Fruit fly (Drosophila melanogaster) whole organism, embryonic: Measurements from ENCODE around the gene CG18281.

Experiments
- CG10431 ChIP-seq: fragments of 200-800 bp; sonication (Bioruptor generic); optimal IDR thresholded peaks from 3 replicates; lab custom pipeline; 2018; ENCODE audit warnings: missing biosample characterization, mild to moderate bottlenecking, missing genetic modification characterization
- CG11247 ChIP-seq: fragments of 200-800 bp; sonication (Bioruptor generic); IDR thresholded peaks from 2 replicates; pipeline ENCODE4 v1.3.6; 2022; ENCODE audit warnings: missing biosample characterization, missing genetic modification characterization
- CG12391 ChIP-seq: fragments of 200-800 bp; sonication (Bioruptor generic); optimal IDR thresholded peaks from 3 replicates; lab custom pipeline; 2018; ENCODE audit warnings: missing biosample characterization, mild to moderate bottlenecking, missing genetic modification characterization, moderate library complexity
- CG12659 ChIP-seq: fragments of 200-800 bp; sonication (Bioruptor generic); optimal IDR thresholded peaks from 3 replicates; lab custom pipeline; 2017; ENCODE audit warnings: mild to moderate bottlenecking, missing biosample characterization, missing genetic modification reagents, missing genetic modification characterization
- CG12942 ChIP-seq: fragments of 200-800 bp; sonication (Bioruptor generic); optimal IDR thresholded peaks from 3 replicates; lab custom pipeline; 2016; ENCODE audit warnings: missing biosample characterization, missing genetic modification characterization
- CG14860 ChIP-seq: fragments of 200-800 bp; sonication (Bioruptor generic); IDR thresholded peaks from 3 replicates; pipeline ENCODE4 v1.3.6; 2022; ENCODE audit warnings: missing biosample characterization, missing genetic modification characterization; ENCODE audit not compliant: partially characterized antibody
- CG1647 ChIP-seq: fragments of 200-800 bp; sonication (Bioruptor generic); optimal IDR thresholded peaks from 3 replicates; lab custom pipeline; 2016; ENCODE audit warnings: missing biosample characterization, missing genetic modification characterization
- CG17361 ChIP-seq: fragments of 200-800 bp; sonication (Bioruptor generic); IDR thresholded peaks from 3 replicates; pipeline ENCODE4 v1.3.6; 2022; ENCODE audit warnings: missing biosample characterization, missing genetic modification characterization
- CG17802 ChIP-seq: fragments of 200-800 bp; sonication (Bioruptor generic); optimal IDR thresholded peaks from 2 replicates; lab custom pipeline; 2018; ENCODE audit warnings: missing biosample characterization, mild to moderate bottlenecking, missing genetic modification characterization, moderate library complexity
- CG17829 ChIP-seq: fragments of 200-800 bp; optimal IDR thresholded peaks from 2 replicates; lab custom pipeline; 2019; ENCODE audit warnings: missing biosample characterization, mild to moderate bottlenecking, missing genetic modification characterization, moderate library complexity
- CG1792 ChIP-seq: fragments of 200-800 bp; sonication (Bioruptor generic); optimal IDR thresholded peaks from 2 replicates; lab custom pipeline; 2016; ENCODE audit warnings: missing biosample characterization, missing genetic modification characterization
- CG2120 ChIP-seq: fragments of 200-800 bp; sonication (Bioruptor generic); optimal IDR thresholded peaks from 3 replicates; lab custom pipeline; 2016; ENCODE audit warnings: missing biosample characterization, missing genetic modification characterization
- CG2202 ChIP-seq: fragments of 200-800 bp; sonication (Bioruptor generic); optimal IDR thresholded peaks from 2 replicates; lab custom pipeline; 2018; ENCODE audit warnings: missing biosample characterization, mild to moderate bottlenecking, missing genetic modification characterization
- CG33557 ChIP-seq: fragments of 200-800 bp; sonication (Bioruptor generic); optimal IDR thresholded peaks from 2 replicates; lab custom pipeline; 2019; ENCODE audit warnings: missing biosample characterization, mild to moderate bottlenecking, missing genetic modification characterization, moderate library complexity
- CG34376 ChIP-seq: fragments of 200-800 bp; sonication (Bioruptor generic); optimal IDR thresholded peaks from 2 replicates; lab custom pipeline; 2018; ENCODE audit warnings: missing biosample characterization, mild to moderate bottlenecking, missing genetic modification characterization
- CG6254 ChIP-seq: fragments of 200-800 bp; sonication (Bioruptor generic); optimal IDR thresholded peaks from 3 replicates; lab custom pipeline; 2017; ENCODE audit warnings: mild to moderate bottlenecking, missing biosample characterization, missing genetic modification reagents, missing genetic modification characterization
- CG6683 ChIP-seq: fragments of 200-800 bp; sonication (Bioruptor generic); optimal IDR thresholded peaks from 2 replicates; lab custom pipeline; 2017; ENCODE audit warnings: missing biosample characterization, mild to moderate bottlenecking, missing genetic modification characterization, missing genetic modification reagents
- CG7271 ChIP-seq: fragments of 200-800 bp; sonication (Bioruptor generic); optimal IDR thresholded peaks from 2 replicates; lab custom pipeline; 2018; ENCODE audit warnings: missing biosample characterization, mild to moderate bottlenecking, missing genetic modification characterization, moderate library complexity
- CG7357 ChIP-seq: fragments of 200-800 bp; sonication (Bioruptor generic); IDR thresholded peaks from 3 replicates; pipeline ENCODE4 v1.3.6; 2022; ENCODE audit warnings: missing biosample characterization, missing genetic modification characterization
- CG7372 ChIP-seq: fragments of 200-800 bp; sonication (Bioruptor generic); IDR thresholded peaks from 2 replicates; pipeline ENCODE4 v1.3.6; 2022; ENCODE audit warnings: missing biosample characterization, missing genetic modification characterization
- CG7786 ChIP-seq: fragments of 200-800 bp; sonication (Bioruptor generic); optimal IDR thresholded peaks from 2 replicates; lab custom pipeline; 2016; ENCODE audit warnings: missing biosample characterization, missing genetic modification characterization
- CHES-1-like ChIP-seq: fragments of 200-800 bp; sonication (Bioruptor generic); optimal IDR thresholded peaks from 2 replicates; lab custom pipeline; 2016; ENCODE audit warnings: missing biosample characterization, missing genetic modification characterization
- Camta ChIP-seq: fragments of 200-800 bp; sonication (Bioruptor generic); optimal IDR thresholded peaks from 2 replicates; lab custom pipeline; 2016; ENCODE audit warnings: missing biosample characterization, missing genetic modification characterization
- D ChIP-seq, 2 experiments: fragments of 200-800 bp in 1 of 2; fragments of >200 bp in 1 of 2; sonication (Bioruptor generic) in 1 of 2; optimal IDR thresholded peaks; 2 replicates in 1 of 2; 3 replicates in 1 of 2; lab custom pipeline; 2017; ENCODE audit warnings: mild to moderate bottlenecking in 1 of 2, missing biosample characterization in 1 of 2, missing genetic modification characterization in 1 of 2, missing genetic modification reagents in 1 of 2
- D19A ChIP-seq: fragments of 200-800 bp; optimal IDR thresholded peaks from 3 replicates; lab custom pipeline; 2019; ENCODE audit warnings: missing biosample characterization, mild to moderate bottlenecking, missing genetic modification characterization, moderate library complexity
- Dll ChIP-seq: fragments of 200-800 bp; sonication (Bioruptor generic); IDR thresholded peaks from 4 replicates; pipeline ENCODE4 v1.3.6; 2022; ENCODE audit warnings: missing biosample characterization, missing genetic modification characterization; ENCODE audit not compliant: partially characterized antibody
- Doc2 ChIP-seq: fragments of 200-800 bp; sonication (Bioruptor generic); IDR thresholded peaks from 2 replicates; pipeline ENCODE4 v1.3.6; 2022; ENCODE audit warnings: missing biosample characterization, missing genetic modification characterization
- ERR ChIP-seq: fragments of 200-800 bp; sonication (Bioruptor generic); optimal IDR thresholded peaks from 2 replicates; lab custom pipeline; 2016; ENCODE audit warnings: missing biosample characterization, missing genetic modification characterization
- Hand ChIP-seq: fragments of 200-800 bp; sonication (Bioruptor generic); optimal IDR thresholded peaks from 2 replicates; lab custom pipeline; 2017; ENCODE audit warnings: mild to moderate bottlenecking, missing biosample characterization, missing genetic modification reagents, missing genetic modification characterization
- Hr3 ChIP-seq: fragments of 200-800 bp; sonication (Bioruptor generic); optimal IDR thresholded peaks from 3 replicates; lab custom pipeline; 2016; ENCODE audit warnings: missing biosample characterization, missing genetic modification characterization
- Nf-YC ChIP-seq: fragments of 200-800 bp; optimal IDR thresholded peaks from 3 replicates; lab custom pipeline; 2019; ENCODE audit warnings: missing biosample characterization, mild to moderate bottlenecking, missing genetic modification characterization, moderate library complexity
- Pdp1 ChIP-seq, 2 experiments: fragments of 200-800 bp; sonication (Bioruptor generic); optimal IDR thresholded peaks; 3 replicates each; lab custom pipeline; 2016; ENCODE audit warnings: missing biosample characterization in 2 of 2, missing genetic modification characterization in 2 of 2, mild to moderate bottlenecking in 1 of 2, moderate library complexity in 1 of 2
- Sox102F ChIP-seq: fragments of 200-800 bp; sonication (Bioruptor generic); optimal IDR thresholded peaks from 2 replicates; lab custom pipeline; 2018; ENCODE audit warnings: missing biosample characterization, mild to moderate bottlenecking, missing genetic modification characterization, moderate library complexity
- Sry-δ ChIP-seq: fragments of 200-800 bp; sonication (Bioruptor generic); optimal IDR thresholded peaks from 2 replicates; lab custom pipeline; 2016; ENCODE audit warnings: missing biosample characterization, missing genetic modification characterization
- Xrp1 ChIP-seq: fragments of 200-800 bp; sonication (Bioruptor generic); IDR thresholded peaks from 2 replicates; pipeline ENCODE4 v1.3.6; 2022; ENCODE audit warnings: missing biosample characterization, missing genetic modification characterization
- abd-A ChIP-seq: fragments of 200-800 bp; sonication (Bioruptor generic); optimal IDR thresholded peaks from 3 replicates; lab custom pipeline; 2019; ENCODE audit warnings: missing biosample characterization, mild to moderate bottlenecking, missing genetic modification characterization, moderate library complexity
- ap ChIP-seq: fragments of 200-800 bp; sonication (Bioruptor generic); IDR thresholded peaks from 2 replicates; pipeline ENCODE4 v1.3.6; 2022; ENCODE audit warnings: missing biosample characterization, missing genetic modification characterization
- cg ChIP-seq: fragments of 200-800 bp; sonication (Bioruptor generic); optimal IDR thresholded peaks from 3 replicates; lab custom pipeline; 2019; ENCODE audit warnings: missing biosample characterization, mild to moderate bottlenecking, missing genetic modification characterization, moderate library complexity
- grn ChIP-seq: fragments of 200-800 bp; sonication (Bioruptor generic); optimal IDR thresholded peaks from 3 replicates; lab custom pipeline; 2017; ENCODE audit warnings: missing biosample characterization, missing genetic modification characterization
- gro ChIP-seq: fragments of 200-800 bp; sonication (Bioruptor generic); optimal IDR thresholded peaks from 2 replicates; lab custom pipeline; 2016; ENCODE audit warnings: missing biosample characterization, missing genetic modification characterization
- ham ChIP-seq: fragments of 200-800 bp; sonication (Bioruptor generic); IDR thresholded peaks from 2 replicates; pipeline ENCODE4 v1.3.6; 2022; ENCODE audit warnings: missing biosample characterization, missing genetic modification characterization
- ken ChIP-seq: fragments of 200-800 bp; sonication (Bioruptor generic); IDR thresholded peaks from 3 replicates; pipeline ENCODE4 v1.3.6; 2022; ENCODE audit warnings: missing biosample characterization, missing genetic modification characterization
- lab ChIP-seq: fragments of 200-800 bp; sonication (Bioruptor generic); optimal IDR thresholded peaks from 3 replicates; lab custom pipeline; 2017; ENCODE audit warnings: missing biosample characterization, missing genetic modification characterization, mild to moderate bottlenecking, moderate library complexity, missing genetic modification reagents
- p53 ChIP-seq: fragments of 200-800 bp; sonication (Bioruptor generic); optimal IDR thresholded peaks from 2 replicates; lab custom pipeline; 2016; ENCODE audit warnings: missing biosample characterization, missing genetic modification characterization
- run ChIP-seq: fragments of 200-800 bp; sonication (Bioruptor generic); optimal IDR thresholded peaks from 3 replicates; lab custom pipeline; 2018; ENCODE audit warnings: missing biosample characterization, mild to moderate bottlenecking, missing genetic modification characterization
- slp2 ChIP-seq: fragments of 200-800 bp; sonication (Bioruptor generic); optimal IDR thresholded peaks from 2 replicates; lab custom pipeline; 2016; ENCODE audit warnings: missing biosample characterization, missing genetic modification characterization
- tx ChIP-seq: fragments of 200-800 bp; sonication (Bioruptor generic); optimal IDR thresholded peaks from 2 replicates; lab custom pipeline; 2016; ENCODE audit warnings: missing biosample characterization, missing genetic modification characterization
- usp ChIP-seq: fragments of >200 bp; optimal IDR thresholded peaks from 2 replicates; lab custom pipeline; 2017; ENCODE audit warnings: missing biosample characterization, missing genetic modification characterization
- vnd ChIP-seq: fragments of 200-800 bp; sonication (Bioruptor generic); IDR thresholded peaks from 3 replicates; pipeline ENCODE4 v1.3.6; 2022; ENCODE audit warnings: missing biosample characterization, missing genetic modification characterization; ENCODE audit not compliant: partially characterized antibody

CG18281 gene

DNA sequence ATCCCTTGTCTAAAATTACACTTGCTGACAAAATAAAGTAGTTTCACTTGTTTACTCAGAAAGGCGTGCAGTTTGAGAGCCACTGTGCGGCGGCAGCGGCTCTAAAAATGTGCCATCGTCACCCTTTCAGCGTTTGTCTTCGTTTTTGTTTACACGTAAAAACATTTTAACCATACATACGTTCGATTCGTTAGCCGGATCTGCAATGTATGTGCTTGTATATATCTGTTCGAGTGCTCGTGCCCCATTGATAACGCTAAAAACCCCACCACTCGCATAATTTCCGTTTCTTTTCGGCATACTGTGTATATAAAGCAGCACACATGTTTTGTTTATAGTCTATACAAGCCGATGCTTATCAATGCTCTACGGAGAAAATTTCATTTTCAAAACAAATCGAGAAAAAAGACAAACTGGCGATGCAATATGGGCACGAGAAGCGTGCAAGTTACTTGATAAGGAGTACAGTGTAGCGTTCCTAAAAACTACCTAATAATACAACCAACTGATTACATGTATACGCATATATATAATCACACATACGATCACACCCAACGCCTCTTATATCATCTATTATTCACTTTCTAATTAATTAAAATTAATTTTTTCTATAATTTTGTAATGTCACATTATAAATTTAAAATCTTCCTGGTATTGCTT, 17.0 kb downstream of the CG18281 start (continued):
- no peak for TF ChIP-seq CG6683
- TF ChIP-seq Sry-δ (GFP tag; lab: Kevin White, UChicago): no peak
- TF ChIP-seq gro (GFP tag; lab: Kevin White, UChicago): no peak
- peak; percentile 30 for TF ChIP-seq run (tag; lab: Kevin White, UChicago)
- no peak for TF ChIP-seq Nf-YC (tag; lab: Kevin White, UChicago)
- peak; percentile 77 for TF ChIP-seq CG17361
- no peak for TF ChIP-seq CG33557 (GFP tag; lab: Kevin White, UChicago)
- TF ChIP-seq CG34376 (GFP tag; lab: Kevin White, UChicago): peak; percentile 16
- no peak for TF ChIP-seq CG17802
- TF ChIP-seq tx (GFP tag; lab: Kevin White, UChicago): no peak
- peak; percentile 74 for TF ChIP-seq Xrp1
- no peak for TF ChIP-seq abd-A (tag; lab: Kevin White, UChicago)
- no peak for TF ChIP-seq CG14860 (GFP tag; lab: Robert Waterston, UW)
- TF ChIP-seq D (optimal IDR thresholded peaks at IDR 0.05; lab: Kevin White, UChicago): no peak
- TF ChIP-seq D (GFP tag; optimal IDR thresholded peaks at IDR 0.05; lab: Kevin White, UChicago): no peak
- no peak for TF ChIP-seq Doc2 (GFP tag; lab: Robert Waterston, UW)
- TF ChIP-seq ap (GFP tag; lab: Robert Waterston, UW): no peak
- TF ChIP-seq CG2202 (tag; lab: Kevin White, UChicago): peak; percentile 15
- peak; percentile 67 for TF ChIP-seq Sox102F (GFP tag; lab: Kevin White, UChicago)
- TF ChIP-seq vnd (GFP tag; lab: Robert Waterston, UW): no peak
- no peak for TF ChIP-seq ERR (GFP tag; lab: Kevin White, UChicago)
- peak; percentile 19 for TF ChIP-seq CG2120
- TF ChIP-seq CG17829 (tag; lab: Kevin White, UChicago): peak; percentile 65
- no peak for TF ChIP-seq CG7271 (tag; lab: Kevin White, UChicago)
- TF ChIP-seq CHES-1-like (GFP tag; lab: Kevin White, UChicago): no peak
- TF ChIP-seq ham (GFP tag; lab: Robert Waterston, UW): no peak
- TF ChIP-seq D19A (tag; lab: Kevin White, UChicago): peak; percentile 65
- TF ChIP-seq Hr3: no peak
- TF ChIP-seq CG6254 (GFP tag; lab: Kevin White, UChicago): peak; percentile 30
- peak; percentile 33 for TF ChIP-seq cg
- peak in 1 of 2 experiments; percentile 14 for TF ChIP-seq Pdp1 (GFP tag; optimal IDR thresholded peaks at IDR 0.05; lab: Kevin White, UChicago)
- TF ChIP-seq CG12942: no peak
- no peak for TF ChIP-seq p53 (GFP tag; lab: Kevin White, UChicago)
- TF ChIP-seq usp: no peak
- TF ChIP-seq Hand (GFP tag; lab: Kevin White, UChicago): peak; percentile 44
- 0 out of 3 replicates have a peak, but pooled peaks have one; percentile 12 for TF ChIP-seq ken (GFP tag; lab: Robert Waterston, UW)
- TF ChIP-seq CG7357 (GFP tag; lab: Robert Waterston, UW): no peak
- no peak for TF ChIP-seq CG1792 (GFP tag; lab: Kevin White, UChicago)
- TF ChIP-seq CG11247: no peak
- TF ChIP-seq slp2: no peak
- TF ChIP-seq CG7372 (GFP tag; lab: Robert Waterston, UW): no peak
- no peak for TF ChIP-seq CG1647 (GFP tag; lab: Kevin White, UChicago)
- TF ChIP-seq grn (GFP tag; lab: Kevin White, UChicago): peak; percentile 69
- TF ChIP-seq lab (GFP tag; lab: Kevin White, UChicago): peak; percentile 31
- no peak for TF ChIP-seq Camta
- no peak for TF ChIP-seq CG7786 (GFP tag; lab: Kevin White, UChicago)
- TF ChIP-seq CG12659 (GFP tag; lab: Kevin White, UChicago): peak; percentile 37
- no peak for TF ChIP-seq CG10431 (GFP tag; lab: Kevin White, UChicago)
- TF ChIP-seq Dll (GFP tag; lab: Robert Waterston, UW): no peak
- peak; percentile 61 for TF ChIP-seq CG12391
